Worm (Caenorhabditis elegans): ENCODE data around the gene C28A5.6.

Gene C28A5.6

ce11 chrIII:4444492-4444891 is 15.2 kb upstream of the C28A5.6 start:
- TF ChIP-seq ceh-43 (GFP tag; optimal IDR thresholded peaks at IDR 0.05) (peak; percentile 96), mls-2 (tag; optimal IDR thresholded peaks at IDR 0.05) (no peak)

ce11 chrIII:4441781-4442180 is 12.5 kb upstream of the C28A5.6 start, which contains the start of gene nex-3:
TSS of gene nex-3 (plus strand) at chrIII:4442081.
- no peak for TF ChIP-seq nhr-12 (tag; optimal IDR thresholded peaks at IDR 0.05)
- no peak for TF ChIP-seq ceh-39 (tag; optimal IDR thresholded peaks at IDR 0.05)
- TF ChIP-seq elt-3 (tag; optimal IDR thresholded peaks at IDR 0.05) = no peak
- TF ChIP-seq unc-120 (tag; optimal IDR thresholded peaks at IDR 0.05; ENCODE audit: poor library complexity, severe bottlenecking) = no peak
- no peak for TF ChIP-seq blmp-1 (tag; optimal IDR thresholded peaks at IDR 0.05)
- no peak for TF ChIP-seq nhr-2 (tag; optimal IDR thresholded peaks at IDR 0.05)
- TF ChIP-seq snpc-4 (tag; optimal IDR thresholded peaks at IDR 0.05) = no peak
- no peak for TF ChIP-seq ham-2 (GFP tag; optimal IDR thresholded peaks at IDR 0.05)
- TF ChIP-seq cnd-1 (tag; optimal IDR thresholded peaks at IDR 0.05) = no peak
- TF ChIP-seq elt-1 (tag; optimal IDR thresholded peaks at IDR 0.05; ENCODE audit: borderline replicate concordance, insufficient read depth) = no peak
- no peak for TF ChIP-seq zip-8 (tag; optimal IDR thresholded peaks at IDR 0.05)
- no peak for TF ChIP-seq ceh-43 (GFP tag; optimal IDR thresholded peaks at IDR 0.05)
- no peak for TF ChIP-seq lin-32 (GFP tag; optimal IDR thresholded peaks at IDR 0.05)
- no peak for TF ChIP-seq tbx-8 (GFP tag; optimal IDR thresholded peaks at IDR 0.05)

ce11 chrIII:4439493-4439983 is 10.2 kb upstream of the C28A5.6 start, which contains the start of gene C28A5.2:
TSS of gene C28A5.2 (minus strand) at chrIII:4439543.
- TF ChIP-seq unc-120 (tag; optimal IDR thresholded peaks at IDR 0.05; ENCODE audit: poor library complexity, severe bottlenecking) = no peak

ce11 chrIII:4435262-4435661 is 6.0 kb upstream of the C28A5.6 start:
- no peak for TF ChIP-seq pha-4 (tag; optimal IDR thresholded peaks at IDR 0.05)
- no peak for TF ChIP-seq nhr-2 (tag; optimal IDR thresholded peaks at IDR 0.05)
- TF ChIP-seq ceh-83 (GFP tag; optimal IDR thresholded peaks at IDR 0.05) = no peak
- no peak for TF ChIP-seq zip-8 (tag; optimal IDR thresholded peaks at IDR 0.05)
- TF ChIP-seq ztf-11 (tag; optimal IDR thresholded peaks at IDR 0.05) = no peak
- TF ChIP-seq mep-1 (tag; optimal IDR thresholded peaks at IDR 0.05) = no peak
- no peak for TF ChIP-seq nhr-28 (tag; optimal IDR thresholded peaks at IDR 0.05)
- TF ChIP-seq elt-3 (tag; optimal IDR thresholded peaks at IDR 0.05) = no peak
- no peak for TF ChIP-seq ceh-39 (tag; optimal IDR thresholded peaks at IDR 0.05)
- no peak for TF ChIP-seq unc-120 (tag; optimal IDR thresholded peaks at IDR 0.05; ENCODE audit: poor library complexity, severe bottlenecking)
- no peak for TF ChIP-seq M03D4.4 (tag; optimal IDR thresholded peaks at IDR 0.05)

- no peak for TF ChIP-seq tbx-8 (GFP tag; optimal IDR thresholded peaks at IDR 0.05)
- no peak for TF ChIP-seq elt-3 (tag; optimal IDR thresholded peaks at IDR 0.05)
- no peak for TF ChIP-seq blmp-1 (tag; optimal IDR thresholded peaks at IDR 0.05)
- TF ChIP-seq nhr-237 (tag; optimal IDR thresholded peaks at IDR 0.05) = no peak
- TF ChIP-seq ham-2 (GFP tag; optimal IDR thresholded peaks at IDR 0.05) = no peak
Observed at ce11 chrIII:4434294-4434781, 5.0 kb upstream of the C28A5.6 start, which contains the start of gene C28A5.1. TSS of gene C28A5.1 (minus strand) at chrIII:4434344.

ce11 chrIII:4428797-4429196 is 505 bp downstream of the C28A5.6 start:
- TF ChIP-seq ceh-83 (GFP tag; optimal IDR thresholded peaks at IDR 0.05) (peak; percentile 57), mep-1 (tag; optimal IDR thresholded peaks at IDR 0.05) (no peak), unc-62 (GFP tag; optimal IDR thresholded peaks at IDR 0.05) (no peak), mls-2 (tag; optimal IDR thresholded peaks at IDR 0.05) (peak; percentile 27), flh-1 (GFP tag; optimal IDR thresholded peaks at IDR 0.05) (no peak), blmp-1 (tag; optimal IDR thresholded peaks at IDR 0.05) (no peak), sptf-1 (tag; optimal IDR thresholded peaks at IDR 0.05) (peak; percentile 50), lin-32 (GFP tag; optimal IDR thresholded peaks at IDR 0.05) (peak; percentile 39), lsy-2 (tag; optimal IDR thresholded peaks at IDR 0.05) (no peak), M03D4.4 (tag; optimal IDR thresholded peaks at IDR 0.05) (peak; percentile 61), lin-13 (tag; optimal IDR thresholded peaks at IDR 0.05) (no peak), drap-1 (GFP tag; optimal IDR thresholded peaks at IDR 0.05) (peak; percentile 45), sem-2 (GFP tag; optimal IDR thresholded peaks at IDR 0.05) (peak; percentile 36), nhr-237 (tag; optimal IDR thresholded peaks at IDR 0.05) (no peak), ceh-39 (tag; optimal IDR thresholded peaks at IDR 0.05) (no peak)

All from whole organism, mixed stage, embryonic.